Fruit fly (Drosophila melanogaster) whole organism, embryonic: ENCODE results near the gene Dad1.

ENCODE experiments used
- ATbp ChIP-seq: fragments of 200-800 bp; sonication (Bioruptor generic); optimal IDR thresholded peaks from 2 replicates; lab custom pipeline; 2017; ENCODE audit warnings: missing biosample characterization, mild to moderate bottlenecking, missing genetic modification characterization, missing genetic modification reagents
- Antp ChIP-seq: fragments of 200-800 bp; sonication (Bioruptor generic); optimal IDR thresholded peaks from 3 replicates; lab custom pipeline; 2016; ENCODE audit warnings: missing biosample characterization, missing genetic modification characterization
- Asciz ChIP-seq: fragments of 200-800 bp; sonication (Bioruptor generic); optimal IDR thresholded peaks from 2 replicates; lab custom pipeline; 2017; ENCODE audit warnings: missing biosample characterization, mild to moderate bottlenecking, missing genetic modification characterization, missing genetic modification reagents
- CG10431 ChIP-seq: fragments of 200-800 bp; sonication (Bioruptor generic); optimal IDR thresholded peaks from 3 replicates; lab custom pipeline; 2018; ENCODE audit warnings: missing biosample characterization, mild to moderate bottlenecking, missing genetic modification characterization
- CG11085 ChIP-seq: fragments of 200-800 bp; sonication (Bioruptor generic); IDR thresholded peaks from 2 replicates; pipeline ENCODE4 v1.3.6; 2022; ENCODE audit warnings: missing biosample characterization, missing genetic modification characterization
- CG11696 ChIP-seq: fragments of 200-800 bp; sonication (Bioruptor generic); IDR thresholded peaks from 2 replicates; pipeline ENCODE4 v1.3.6; 2022; ENCODE audit warnings: missing biosample characterization, missing genetic modification characterization
- CG13287 ChIP-seq: fragments of 200-800 bp; sonication (Bioruptor generic); IDR thresholded peaks from 2 replicates; pipeline ENCODE4 v1.3.6; 2022; ENCODE audit warnings: missing biosample characterization, missing genetic modification characterization; ENCODE audit not compliant: partially characterized antibody
- CG13296 ChIP-seq: fragments of 200-800 bp; sonication (Bioruptor generic); optimal IDR thresholded peaks from 3 replicates; lab custom pipeline; 2018; ENCODE audit warnings: missing biosample characterization, mild to moderate bottlenecking, missing genetic modification characterization
- CG1792 ChIP-seq: fragments of 200-800 bp; sonication (Bioruptor generic); optimal IDR thresholded peaks from 2 replicates; lab custom pipeline; 2016; ENCODE audit warnings: missing biosample characterization, missing genetic modification characterization
- CG43689 ChIP-seq: fragments of 200-800 bp; sonication (Bioruptor generic); IDR thresholded peaks from 2 replicates; pipeline ENCODE4 v1.3.6; 2022; ENCODE audit warnings: missing biosample characterization, missing genetic modification characterization
- CG5245 ChIP-seq: fragments of 200-800 bp; sonication (Bioruptor generic); optimal IDR thresholded peaks from 3 replicates; lab custom pipeline; 2016; ENCODE audit warnings: missing biosample characterization, missing genetic modification characterization
- CG6175 ChIP-seq: fragments of 200-800 bp; sonication (Bioruptor generic); IDR thresholded peaks from 3 replicates; pipeline ENCODE4 v1.3.6; 2022; ENCODE audit warnings: missing biosample characterization, missing genetic modification characterization
- CG7839 ChIP-seq: fragments of 200-800 bp; sonication (Bioruptor generic); optimal IDR thresholded peaks from 3 replicates; lab custom pipeline; 2018; ENCODE audit warnings: missing biosample characterization, mild to moderate bottlenecking, missing genetic modification characterization, moderate library complexity
- CG7963 ChIP-seq: fragments of 200-800 bp; sonication (Bioruptor generic); IDR thresholded peaks from 3 replicates; pipeline ENCODE4 v1.3.6; 2022; ENCODE audit warnings: missing biosample characterization, missing genetic modification characterization; ENCODE audit not compliant: partially characterized antibody
- CG8281 ChIP-seq: fragments of 200-800 bp; sonication (Bioruptor generic); optimal IDR thresholded peaks from 2 replicates; lab custom pipeline; 2018; ENCODE audit warnings: missing biosample characterization, mild to moderate bottlenecking, missing genetic modification characterization, moderate library complexity
- CG9437 ChIP-seq: fragments of 200-800 bp; sonication (Bioruptor generic); optimal IDR thresholded peaks from 2 replicates; lab custom pipeline; 2018; ENCODE audit warnings: missing biosample characterization, mild to moderate bottlenecking, missing genetic modification characterization
- CG9727 ChIP-seq: fragments of 200-800 bp; sonication (Bioruptor generic); optimal IDR thresholded peaks from 3 replicates; lab custom pipeline; 2017; ENCODE audit warnings: missing biosample characterization, mild to moderate bottlenecking, missing genetic modification characterization
- CkIIα-i1 ChIP-seq: fragments of 200-800 bp; sonication (Bioruptor generic); IDR thresholded peaks from 2 replicates; pipeline ENCODE4 v1.3.6; 2022; ENCODE audit warnings: missing biosample characterization, missing genetic modification characterization
- CrebB ChIP-seq: fragments of 200-800 bp; sonication (Bioruptor generic); optimal IDR thresholded peaks from 3 replicates; lab custom pipeline; 2018; ENCODE audit warnings: missing biosample characterization, mild to moderate bottlenecking, missing genetic modification characterization
- Dad ChIP-seq: fragments of 200-800 bp; sonication (Bioruptor generic); optimal IDR thresholded peaks from 3 replicates; lab custom pipeline; 2016; ENCODE audit warnings: missing biosample characterization, missing genetic modification characterization
- Gsc ChIP-seq: fragments of 200-800 bp; sonication (Bioruptor generic); IDR thresholded peaks from 2 replicates; pipeline ENCODE4 v1.3.6; 2022; ENCODE audit warnings: missing biosample characterization, missing genetic modification characterization
- H2.0 ChIP-seq: fragments of 200-800 bp; sonication (Bioruptor generic); IDR thresholded peaks from 2 replicates; pipeline ENCODE4 v1.3.6; 2022; ENCODE audit warnings: missing biosample characterization, missing genetic modification characterization
- Lhr ChIP-seq: fragments of 200-800 bp; sonication (Bioruptor generic); optimal IDR thresholded peaks from 3 replicates; lab custom pipeline; 2017; ENCODE audit warnings: mild to moderate bottlenecking, missing biosample characterization, missing genetic modification reagents, missing genetic modification characterization
- NFAT ChIP-seq: fragments of 200-800 bp; sonication (Bioruptor generic); IDR thresholded peaks from 2 replicates; pipeline ENCODE4 v1.3.6; 2022; ENCODE audit warnings: missing biosample characterization, missing genetic modification characterization
- Opbp ChIP-seq: fragments of 200-800 bp; sonication (Bioruptor generic); IDR thresholded peaks from 3 replicates; pipeline ENCODE4 v1.3.6; 2022; ENCODE audit warnings: missing biosample characterization, missing genetic modification characterization; ENCODE audit not compliant: partially characterized antibody
- Sry-δ ChIP-seq: fragments of 200-800 bp; sonication (Bioruptor generic); optimal IDR thresholded peaks from 2 replicates; lab custom pipeline; 2016; ENCODE audit warnings: missing biosample characterization, missing genetic modification characterization
- bcd ChIP-seq: fragments of 200-800 bp; sonication (Bioruptor generic); optimal IDR thresholded peaks from 2 replicates; lab custom pipeline; 2017; ENCODE audit warnings: missing biosample characterization, mild to moderate bottlenecking, missing genetic modification characterization
- bowl ChIP-seq: fragments of 200-800 bp; sonication (Bioruptor generic); IDR thresholded peaks from 2 replicates; pipeline ENCODE4 v1.3.6; 2022; ENCODE audit warnings: missing biosample characterization, missing genetic modification characterization
- br ChIP-seq: fragments of >200 bp; optimal IDR thresholded peaks from 2 replicates; lab custom pipeline; 2017
- cas ChIP-seq: fragments of 200-800 bp; sonication (Bioruptor generic); IDR thresholded peaks from 2 replicates; pipeline ENCODE4 v1.3.6; 2022; ENCODE audit warnings: missing biosample characterization, missing genetic modification characterization
- cg ChIP-seq: fragments of 200-800 bp; sonication (Bioruptor generic); optimal IDR thresholded peaks from 3 replicates; lab custom pipeline; 2019; ENCODE audit warnings: missing biosample characterization, mild to moderate bottlenecking, missing genetic modification characterization, moderate library complexity
- chif ChIP-seq, 2 experiments: fragments of 200-800 bp; sonication (Bioruptor generic); optimal IDR thresholded peaks; 3 replicates each; lab custom pipeline; 2016; ENCODE audit warnings: missing biosample characterization in 2 of 2, missing genetic modification characterization in 2 of 2
- fd102C ChIP-seq: fragments of 200-800 bp; sonication (Bioruptor generic); optimal IDR thresholded peaks from 2 replicates; lab custom pipeline; 2018; ENCODE audit warnings: missing biosample characterization, mild to moderate bottlenecking, missing genetic modification characterization, moderate library complexity
- fd96Cb ChIP-seq: fragments of 200-800 bp; sonication (Bioruptor generic); optimal IDR thresholded peaks from 2 replicates; lab custom pipeline; 2018; ENCODE audit warnings: missing biosample characterization, mild to moderate bottlenecking, missing genetic modification characterization, moderate library complexity
- ftz-f1 ChIP-seq: fragments of 200-800 bp; sonication (Bioruptor generic); optimal IDR thresholded peaks from 2 replicates; lab custom pipeline; 2016; ENCODE audit warnings: missing biosample characterization, missing genetic modification characterization
- hb ChIP-seq: fragments of 200-800 bp; sonication (Bioruptor generic); IDR thresholded peaks from 3 replicates; pipeline ENCODE4 v1.3.6; 2022; ENCODE audit warnings: missing biosample characterization, missing genetic modification characterization; ENCODE audit not compliant: partially characterized antibody
- hkb ChIP-seq, 2 experiments: fragments of 200-800 bp in 1 of 2; fragments of >200 bp in 1 of 2; sonication (Bioruptor generic) in 1 of 2; IDR thresholded peaks in 1 of 2; optimal IDR thresholded peaks in 1 of 2; 2 replicates each; pipeline versions ENCODE4 v1.3.6 to Lab custom; 2017 to 2022; ENCODE audit warnings: missing biosample characterization in 1 of 2, missing genetic modification characterization in 1 of 2
- kah ChIP-seq: fragments of 200-800 bp; sonication (Bioruptor generic); optimal IDR thresholded peaks from 2 replicates; lab custom pipeline; 2018; ENCODE audit warnings: missing biosample characterization, mild to moderate bottlenecking, missing genetic modification characterization
- klu ChIP-seq: fragments of 200-800 bp; sonication (Bioruptor generic); IDR thresholded peaks from 2 replicates; pipeline ENCODE4 v1.3.6; 2022; ENCODE audit warnings: missing biosample characterization, missing genetic modification characterization
- lov ChIP-seq, 2 experiments: fragments of 200-800 bp in 1 of 2; fragments of >200 bp in 1 of 2; sonication (Bioruptor generic) in 1 of 2; IDR thresholded peaks in 1 of 2; optimal IDR thresholded peaks in 1 of 2; 2 replicates in 1 of 2; 3 replicates in 1 of 2; pipeline versions ENCODE4 v1.3.6 to Lab custom; 2017 to 2022; ENCODE audit warnings: missing biosample characterization in 1 of 2, missing genetic modification characterization in 1 of 2
- nmo ChIP-seq: fragments of 200-800 bp; sonication (Bioruptor generic); optimal IDR thresholded peaks from 2 replicates; lab custom pipeline; 2018; ENCODE audit warnings: missing biosample characterization, mild to moderate bottlenecking, missing genetic modification characterization, moderate library complexity
- psq ChIP-seq: fragments of 200-800 bp; sonication (Bioruptor generic); optimal IDR thresholded peaks from 2 replicates; lab custom pipeline; 2017; ENCODE audit warnings: missing biosample characterization, missing genetic modification characterization
- ranshi ChIP-seq: fragments of 200-800 bp; sonication (Bioruptor generic); IDR thresholded peaks from 2 replicates; pipeline ENCODE4 v1.3.6; 2022; ENCODE audit warnings: missing biosample characterization, missing genetic modification characterization
- sd ChIP-seq: fragments of 200-800 bp; sonication (Bioruptor generic); optimal IDR thresholded peaks from 3 replicates; lab custom pipeline; 2018; ENCODE audit warnings: missing biosample characterization, mild to moderate bottlenecking, missing genetic modification characterization, moderate library complexity
- sisA ChIP-seq: fragments of 200-800 bp; sonication (Bioruptor generic); IDR thresholded peaks from 2 replicates; pipeline ENCODE4 v1.3.6; 2022; ENCODE audit warnings: missing biosample characterization, missing genetic modification characterization
- sr ChIP-seq: fragments of 200-800 bp; sonication (Bioruptor generic); IDR thresholded peaks from 3 replicates; pipeline ENCODE4 v1.3.6; 2022; ENCODE audit warnings: missing biosample characterization, missing genetic modification characterization
- tna ChIP-seq: fragments of 200-800 bp; sonication (Bioruptor generic); IDR thresholded peaks from 2 replicates; pipeline ENCODE4 v1.3.6; 2022; ENCODE audit warnings: missing biosample characterization, missing genetic modification characterization; ENCODE audit not compliant: partially characterized antibody
- unpg ChIP-seq: fragments of 200-800 bp; sonication (Bioruptor generic); optimal IDR thresholded peaks from 3 replicates; lab custom pipeline; 2018; ENCODE audit warnings: missing biosample characterization, mild to moderate bottlenecking, missing genetic modification characterization, moderate library complexity
- zfh1 ChIP-seq: fragments of 200-800 bp; sonication (Bioruptor generic); IDR thresholded peaks from 3 replicates; pipeline ENCODE4 v1.3.6; 2022; ENCODE audit warnings: missing biosample characterization, missing genetic modification characterization
- zfh2 ChIP-seq: fragments of 200-800 bp; sonication (Bioruptor generic); optimal IDR thresholded peaks from 2 replicates; lab custom pipeline; 2016; ENCODE audit warnings: missing biosample characterization, missing genetic modification characterization

Dad1 gene

DNA sequence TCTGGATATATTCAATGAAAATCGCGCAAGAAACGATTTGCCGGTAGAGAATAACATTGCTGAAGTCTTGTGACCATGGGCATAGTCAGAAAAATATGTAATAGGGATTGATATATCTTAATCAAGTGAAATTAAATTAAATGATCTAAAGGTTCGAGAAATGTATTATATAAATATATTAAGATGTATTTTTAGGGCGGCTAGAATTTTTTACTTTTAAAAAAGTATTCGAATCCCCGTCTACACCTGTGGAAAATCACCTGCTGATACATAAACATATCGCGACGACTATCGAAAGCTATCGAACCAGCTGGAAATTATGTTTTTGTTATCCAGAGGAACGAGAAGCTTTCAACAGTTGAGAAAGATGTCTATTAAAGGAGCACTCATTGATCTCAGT lies 7.2 kb downstream of the Dad1 start, which contains the start of the genes CG13390 and CG17294 (continued):
- TF ChIP-seq CG43689 (GFP tag; lab: Robert Waterston, UW) (peak; percentile 99), ftz-f1 (GFP tag; lab: Kevin White, UChicago) (peak; percentile 82), cas (peak; percentile 99), Asciz (peak; percentile 99), CG11085 (GFP tag; lab: Robert Waterston, UW) (peak; percentile 100), CrebB (peak; percentile 99), kah (GFP tag; lab: Kevin White, UChicago) (peak; percentile 99), bowl (GFP tag; lab: Robert Waterston, UW) (peak; percentile 99), bcd (GFP tag; lab: Kevin White, UChicago) (peak; percentile 99), CG9727 (GFP tag; lab: Kevin White, UChicago) (peak; percentile 99), CG5245 (GFP tag; lab: Kevin White, UChicago) (peak; percentile 98), CG13287 (GFP tag; lab: Robert Waterston, UW) (peak; percentile 91), Antp (GFP tag; lab: Kevin White, UChicago) (peak; percentile 82), Gsc (GFP tag; lab: Robert Waterston, UW) (peak; percentile 98), sisA (GFP tag; lab: Robert Waterston, UW) (peak; percentile 100), CG7963 (GFP tag; lab: Robert Waterston, UW) (peak; percentile 58), nmo (GFP tag; lab: Kevin White, UChicago) (peak; percentile 100), chif (GFP tag; optimal IDR thresholded peaks at IDR 0.05; lab: Kevin White, UChicago) (peak; percentile 87 to 95), H2.0 (GFP tag; lab: Robert Waterston, UW) (peak; percentile 99), CG1792 (peak; percentile 77), ranshi (GFP tag; lab: Robert Waterston, UW) (peak; percentile 100), ATbp (GFP tag; lab: Kevin White, UChicago) (peak; percentile 98), unpg (GFP tag; lab: Kevin White, UChicago) (peak; percentile 100), CG6175 (GFP tag; lab: Robert Waterston, UW) (peak; percentile 99), br (no peak), fd96Cb (tag; lab: Kevin White, UChicago) (peak; percentile 100), fd102C (GFP tag; lab: Kevin White, UChicago) (peak; percentile 89), CkIIα-i1 (GFP tag; lab: Robert Waterston, UW) (peak; percentile 98), Sry-δ (peak; percentile 63), tna (peak; percentile 28; the same call in 1 of the 2 replicates), Opbp (GFP tag; lab: Robert Waterston, UW) (peak; percentile 31; the same call in 1 of the 3 replicates), zfh1 (GFP tag; lab: Robert Waterston, UW) (peak; percentile 100), zfh2 (peak; percentile 95), Dad (GFP tag; lab: Kevin White, UChicago) (peak; percentile 91), NFAT (GFP tag; lab: Robert Waterston, UW) (peak; percentile 100), CG13296 (GFP tag; lab: Kevin White, UChicago) (peak; percentile 100), sr (GFP tag; lab: Robert Waterston, UW) (peak; percentile 98), hb (peak; percentile 37; the same call in 1 of the 3 replicates), CG11696 (peak; percentile 98), CG9437 (GFP tag; lab: Kevin White, UChicago) (peak; percentile 95), sd (tag; lab: Kevin White, UChicago) (peak; percentile 98), klu (GFP tag; lab: Robert Waterston, UW) (peak; percentile 99), CG10431 (GFP tag; lab: Kevin White, UChicago) (peak; percentile 97), cg (GFP tag; lab: Kevin White, UChicago) (no peak), lov (optimal IDR thresholded peaks at IDR 0.05; lab: Kevin White, UChicago) (no peak), lov (GFP tag; IDR thresholded peaks at IDR 0.05; lab: Robert Waterston, UW) (peak; percentile 99), hkb (optimal IDR thresholded peaks at IDR 0.05; lab: Kevin White, UChicago) (no peak), hkb (GFP tag; IDR thresholded peaks at IDR 0.05; lab: Robert Waterston, UW) (peak; percentile 100), CG8281 (tag; lab: Kevin White, UChicago) (peak; percentile 96), CG7839 (tag; lab: Kevin White, UChicago) (peak; percentile 100), Lhr (GFP tag; lab: Kevin White, UChicago) (peak; percentile 97), psq (GFP tag; lab: Kevin White, UChicago) (peak; percentile 97)
